Worm (Caenorhabditis elegans) whole organism, late embryonic: ENCODE measurements around the gene C34C6.3.

Experiments used
- pha-4 ChIP-seq: fragments of 150-350 bp; optimal IDR thresholded peaks from 2 replicates; lab custom pipeline; 2018; ENCODE audit warnings: missing biosample characterization, missing genetic modification reagents, missing genetic modification characterization
- tbx-2 ChIP-seq: sonication (generic microtip); optimal IDR thresholded peaks from 2 replicates; lab custom pipeline; 2016; ENCODE audit warnings: missing genetic modification characterization, missing compliant biosample characterization

- TF ChIP-seq pha-4 (no peak), tbx-2 (tag; lab: Kevin White, UChicago) (no peak)
Measured at ce11 chrII:8650644-8651159, 41.0 kb upstream of the C34C6.3 start, which contains the start of gene pyr-1.
